Worm (Caenorhabditis elegans): ENCODE measurements around the gene Y56A3A.7.

- TF ChIP-seq him-1 (tag; optimal IDR thresholded peaks at IDR 0.05), result no peak
- no peak for TF ChIP-seq dao-5 (tag; optimal IDR thresholded peaks at IDR 0.05)
- TF ChIP-seq W03F9.2 (tag; optimal IDR thresholded peaks at IDR 0.05), result no peak
Measured at ce11 chrIII:11917090-11917489, 29.7 kb downstream of the Y56A3A.7 start.
